Worm (Caenorhabditis elegans): ENCODE results near the gene F48E3.9.
A peak's percentile ranks its signal among the peaks of the same experiment; 100 is the strongest.

Gene F48E3.9

DNA sequence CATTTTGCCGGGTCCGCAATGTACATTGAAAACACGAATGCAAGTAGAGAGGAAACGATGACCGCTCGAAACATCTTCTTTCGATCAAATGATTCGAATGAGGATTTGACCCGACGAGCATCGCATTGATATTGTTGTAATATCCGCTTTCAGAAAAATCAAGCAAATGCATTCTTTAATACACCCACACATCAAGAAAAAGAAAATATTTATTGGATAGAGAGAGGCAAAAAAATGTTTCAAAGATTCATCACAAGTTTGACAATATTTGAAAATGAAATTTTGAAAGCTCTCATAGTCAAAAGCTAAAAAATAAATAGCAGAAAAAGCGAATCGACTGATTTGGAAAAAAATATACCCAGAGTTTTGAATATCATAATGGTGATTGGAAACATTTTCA lies 14.6 kb downstream of the F48E3.9 start, which contains the start of gene try-14:
Gene try-14, minus strand, starts transcription at position 101 of the 400 bp plus-strand sequence.
- TF ChIP-seq php-3 (GFP tag; IDR thresholded peaks at IDR 0.05) (no peak), tra-1 (GFP tag; IDR thresholded peaks at IDR 0.05) (no peak), jun-1 (tag; optimal IDR thresholded peaks at IDR 0.05) (no peak), nhr-77 (tag; optimal IDR thresholded peaks at IDR 0.05) (no peak), Y75B8A.6 (GFP tag; IDR thresholded peaks at IDR 0.05) (no peak), ceh-28 (tag; optimal IDR thresholded peaks at IDR 0.05) (no peak), nhr-6 (tag; optimal IDR thresholded peaks at IDR 0.05) (no peak), nhr-48 (tag; optimal IDR thresholded peaks at IDR 0.05) (no peak), mxl-3 (GFP tag; optimal IDR thresholded peaks at IDR 0.05) (no peak), nhr-10 (tag; optimal IDR thresholded peaks at IDR 0.05) (no peak), vab-7 (GFP tag; IDR thresholded peaks at IDR 0.05) (no peak), unc-130 (GFP tag; optimal IDR thresholded peaks at IDR 0.05) (no peak)

- peak; percentile 82 for TF ChIP-seq nhr-48 (tag; optimal IDR thresholded peaks at IDR 0.05)
- peak; percentile 84 for TF ChIP-seq lin-13 (GFP tag; optimal IDR thresholded peaks at IDR 0.05)
- TF ChIP-seq nhr-41 (GFP tag; IDR thresholded peaks at IDR 0.05), result no peak
- TF ChIP-seq zfp-3 (GFP tag; conservative IDR thresholded peaks at IDR 0.05), result 0 out of 2 replicates have a peak, but pooled peaks have one; percentile 40
- peak; percentile 48 for TF ChIP-seq ces-1 (GFP tag; optimal IDR thresholded peaks at IDR 0.05)
- peak; percentile 88 for TF ChIP-seq dmd-6 (GFP tag; IDR thresholded peaks at IDR 0.05)
- peak; percentile 94 for TF ChIP-seq aha-1 (tag)
- TF ChIP-seq T26A8.4 (GFP tag; IDR thresholded peaks at IDR 0.05), result peak; percentile 85
- TF ChIP-seq lsy-2 (tag; optimal IDR thresholded peaks at IDR 0.05), result peak in 1 of 2 experiments; percentile 55
- no peak for TF ChIP-seq skn-1 (tag; optimal IDR thresholded peaks at IDR 0.05)
- TF ChIP-seq php-3 (GFP tag; IDR thresholded peaks at IDR 0.05), result 0 out of 2 replicates have a peak, but pooled peaks have one; percentile 43
- peak; percentile 95 for TF ChIP-seq hmg-1.1 (GFP tag; IDR thresholded peaks at IDR 0.05)
- peak; percentile 99 for TF ChIP-seq dve-1 (tag; optimal IDR thresholded peaks at IDR 0.05; ENCODE audit: insufficient read depth)
- no peak for TF ChIP-seq lir-3 (tag; optimal IDR thresholded peaks at IDR 0.05)
- TF ChIP-seq rbr-2 (tag; optimal IDR thresholded peaks at IDR 0.05), result peak; percentile 96
- TF ChIP-seq fkh-10 (GFP tag; optimal IDR thresholded peaks at IDR 0.05), result peak; percentile 91
- 0 out of 2 replicates have a peak, but pooled peaks have one; percentile 75 for TF ChIP-seq nhr-42 (GFP tag; IDR thresholded peaks at IDR 0.05)
- TF ChIP-seq mdl-1 (tag; optimal IDR thresholded peaks at IDR 0.05), result peak in 1 of 2 experiments; percentile 92
- TF ChIP-seq nhr-25 (tag; optimal IDR thresholded peaks at IDR 0.05; ENCODE audit: borderline replicate concordance, insufficient read depth), result peak; percentile 38
- TF ChIP-seq hif-1 (tag; optimal IDR thresholded peaks at IDR 0.05), result peak; percentile 47 to 85
- no peak for TF ChIP-seq R02D3.7 (tag; optimal IDR thresholded peaks at IDR 0.05)
- no peak for TF ChIP-seq Y105C5A.15 (GFP tag; IDR thresholded peaks at IDR 0.05)
- no peak for TF ChIP-seq daf-12 (tag; optimal IDR thresholded peaks at IDR 0.05)
- TF ChIP-seq ceh-20 (GFP tag; IDR thresholded peaks at IDR 0.05), result peak; percentile 85
- peak; percentile 80 for TF ChIP-seq egl-43 (GFP tag; IDR thresholded peaks at IDR 0.05)
- TF ChIP-seq ama-1 (optimal IDR thresholded peaks at IDR 0.05), result no peak
- peak; percentile 95 for TF ChIP-seq mxl-3 (GFP tag; optimal IDR thresholded peaks at IDR 0.05)
- peak; percentile 73 for TF ChIP-seq pqm-1 (tag; optimal IDR thresholded peaks at IDR 0.05)
- peak; percentile 87 for TF ChIP-seq daf-19 (GFP tag; conservative IDR thresholded peaks at IDR 0.05)
- no peak for TF ChIP-seq F49E8.2 (tag; optimal IDR thresholded peaks at IDR 0.05; ENCODE audit: borderline replicate concordance)
- TF ChIP-seq ceh-32 (tag; optimal IDR thresholded peaks at IDR 0.05; ENCODE audit: poor library complexity), result peak; percentile 69
- 0 out of 2 replicates have a peak, but pooled peaks have one; percentile 69 for TF ChIP-seq tra-1 (GFP tag; IDR thresholded peaks at IDR 0.05)
- peak; percentile 85 for TF ChIP-seq nhr-28 (tag; optimal IDR thresholded peaks at IDR 0.05)
- TF ChIP-seq madf-9 (GFP tag; conservative IDR thresholded peaks at IDR 0.05), result peak; percentile 67; the same call in 1 of the 2 replicates
- peak; percentile 69; the same call in 1 of the 2 replicates for TF ChIP-seq pha-4 (GFP tag; IDR thresholded peaks at IDR 0.05)
- TF ChIP-seq pha-4 (tag; optimal IDR thresholded peaks at IDR 0.05), result no peak
- peak; percentile 92 for TF ChIP-seq hlh-30 (tag; optimal IDR thresholded peaks at IDR 0.05; ENCODE audit: insufficient read depth)
- no peak for TF ChIP-seq fos-1 (tag; optimal IDR thresholded peaks at IDR 0.05)
- TF ChIP-seq nhr-6 (tag; optimal IDR thresholded peaks at IDR 0.05), result peak; percentile 94
- no peak for TF ChIP-seq dmd-8 (GFP tag; IDR thresholded peaks at IDR 0.05)
- TF ChIP-seq ctbp-1 (GFP tag; IDR thresholded peaks at IDR 0.05), result peak; percentile 78
- peak; percentile 86 for TF ChIP-seq nhr-102 (tag; optimal IDR thresholded peaks at IDR 0.05)
Measured at ce11 chrX:7500970-7501369, 20.1 kb downstream of the F48E3.9 start, which contains the start of gene uggt-1. TSS of gene uggt-1 (minus strand) at chrX:7500982.

All from whole organism, L4 larva.